Fruit fly (Drosophila melanogaster) whole organism, embryonic: ENCODE data around the gene CG14913.

Experiments
- Asciz ChIP-seq: fragments of 200-800 bp; sonication (Bioruptor generic); optimal IDR thresholded peaks from 2 replicates; lab custom pipeline; 2017; ENCODE audit warnings: missing biosample characterization, mild to moderate bottlenecking, missing genetic modification characterization, missing genetic modification reagents
- CG10267 ChIP-seq: fragments of 200-800 bp; sonication (Bioruptor generic); optimal IDR thresholded peaks from 2 replicates; lab custom pipeline; 2018; ENCODE audit warnings: missing biosample characterization, mild to moderate bottlenecking, missing genetic modification characterization, moderate library complexity
- CG10431 ChIP-seq: fragments of 200-800 bp; sonication (Bioruptor generic); optimal IDR thresholded peaks from 3 replicates; lab custom pipeline; 2018; ENCODE audit warnings: missing biosample characterization, mild to moderate bottlenecking, missing genetic modification characterization
- CG10979 ChIP-seq: fragments of 200-800 bp; sonication (Bioruptor generic); optimal IDR thresholded peaks from 2 replicates; lab custom pipeline; 2018; ENCODE audit warnings: missing biosample characterization, mild to moderate bottlenecking, missing genetic modification characterization, moderate library complexity
- CG12236 ChIP-seq: fragments of 200-800 bp; sonication (Bioruptor generic); optimal IDR thresholded peaks from 2 replicates; lab custom pipeline; 2016; ENCODE audit warnings: missing biosample characterization, missing genetic modification characterization
- CG12659 ChIP-seq: fragments of 200-800 bp; sonication (Bioruptor generic); optimal IDR thresholded peaks from 3 replicates; lab custom pipeline; 2017; ENCODE audit warnings: mild to moderate bottlenecking, missing biosample characterization, missing genetic modification reagents, missing genetic modification characterization
- CG13287 ChIP-seq: fragments of 200-800 bp; sonication (Bioruptor generic); IDR thresholded peaks from 2 replicates; pipeline ENCODE4 v1.3.6; 2022; ENCODE audit warnings: missing biosample characterization, missing genetic modification characterization; ENCODE audit not compliant: partially characterized antibody
- CG13775 ChIP-seq: fragments of 200-800 bp; sonication (Bioruptor generic); optimal IDR thresholded peaks from 3 replicates; lab custom pipeline; 2017; ENCODE audit warnings: missing biosample characterization, mild to moderate bottlenecking, missing genetic modification characterization
- CG14441 ChIP-seq: fragments of 200-800 bp; sonication (Bioruptor generic); IDR thresholded peaks from 2 replicates; pipeline ENCODE4 v1.3.6; 2022; ENCODE audit warnings: missing biosample characterization, missing genetic modification characterization
- CG14710 ChIP-seq: fragments of 200-800 bp; sonication (Bioruptor generic); optimal IDR thresholded peaks from 3 replicates; lab custom pipeline; 2019; ENCODE audit warnings: missing biosample characterization, mild to moderate bottlenecking, missing genetic modification characterization, moderate library complexity
- CG15696 ChIP-seq: fragments of 200-800 bp; sonication (Bioruptor generic); optimal IDR thresholded peaks from 2 replicates; lab custom pipeline; 2019; ENCODE audit warnings: missing biosample characterization, mild to moderate bottlenecking, missing genetic modification characterization, moderate library complexity
- CG1603 ChIP-seq: fragments of 200-800 bp; sonication (Bioruptor generic); optimal IDR thresholded peaks from 2 replicates; lab custom pipeline; 2019; ENCODE audit warnings: missing biosample characterization, mild to moderate bottlenecking, missing genetic modification characterization, moderate library complexity
- CG16815 ChIP-seq: fragments of 200-800 bp; sonication (Bioruptor generic); optimal IDR thresholded peaks from 3 replicates; lab custom pipeline; 2017; ENCODE audit warnings: missing biosample characterization, mild to moderate bottlenecking, missing genetic modification characterization
- CG17568 ChIP-seq: fragments of 200-800 bp; sonication (Bioruptor generic); optimal IDR thresholded peaks from 2 replicates; lab custom pipeline; 2018; ENCODE audit warnings: missing biosample characterization, mild to moderate bottlenecking, missing genetic modification characterization, moderate library complexity
- CG17802 ChIP-seq: fragments of 200-800 bp; sonication (Bioruptor generic); optimal IDR thresholded peaks from 2 replicates; lab custom pipeline; 2018; ENCODE audit warnings: missing biosample characterization, mild to moderate bottlenecking, missing genetic modification characterization, moderate library complexity
- CG31441 ChIP-seq: fragments of 200-800 bp; sonication (Bioruptor generic); IDR thresholded peaks from 2 replicates; pipeline ENCODE4 v1.3.6; 2022; ENCODE audit warnings: missing biosample characterization, missing genetic modification characterization
- CG3281 ChIP-seq: fragments of 200-800 bp; sonication (Bioruptor generic); optimal IDR thresholded peaks from 3 replicates; lab custom pipeline; 2017; ENCODE audit warnings: missing biosample characterization, mild to moderate bottlenecking, missing genetic modification characterization
- CG34422 ChIP-seq: fragments of 200-800 bp; sonication (Bioruptor generic); IDR thresholded peaks from 3 replicates; pipeline ENCODE4 v1.3.6; 2022; ENCODE audit warnings: missing biosample characterization, missing genetic modification characterization
- CG4282 ChIP-seq: fragments of 200-800 bp; sonication (Bioruptor generic); optimal IDR thresholded peaks from 2 replicates; lab custom pipeline; 2016; ENCODE audit warnings: missing biosample characterization, missing genetic modification characterization
- CG4328 ChIP-seq: fragments of 200-800 bp; sonication (Bioruptor generic); optimal IDR thresholded peaks from 3 replicates; lab custom pipeline; 2017; ENCODE audit warnings: missing biosample characterization, missing genetic modification reagents, missing genetic modification characterization
- CG43689 ChIP-seq: fragments of 200-800 bp; sonication (Bioruptor generic); IDR thresholded peaks from 2 replicates; pipeline ENCODE4 v1.3.6; 2022; ENCODE audit warnings: missing biosample characterization, missing genetic modification characterization
- CG4617 ChIP-seq: fragments of 200-800 bp; sonication (Bioruptor generic); optimal IDR thresholded peaks from 3 replicates; lab custom pipeline; 2016; ENCODE audit warnings: missing biosample characterization, missing genetic modification characterization, borderline replicate concordance
- CG7556 ChIP-seq: fragments of 200-800 bp; sonication (Bioruptor generic); optimal IDR thresholded peaks from 2 replicates; lab custom pipeline; 2017; ENCODE audit warnings: missing biosample characterization, mild to moderate bottlenecking, missing genetic modification characterization
- CG7786 ChIP-seq: fragments of 200-800 bp; sonication (Bioruptor generic); optimal IDR thresholded peaks from 2 replicates; lab custom pipeline; 2016; ENCODE audit warnings: missing biosample characterization, missing genetic modification characterization
- CG7928 ChIP-seq: fragments of 200-800 bp; sonication (Bioruptor generic); optimal IDR thresholded peaks from 2 replicates; lab custom pipeline; 2017; ENCODE audit warnings: missing biosample characterization, mild to moderate bottlenecking, missing genetic modification characterization
- CG8944 ChIP-seq: fragments of 200-800 bp; sonication (Bioruptor generic); optimal IDR thresholded peaks from 3 replicates; lab custom pipeline; 2016; ENCODE audit warnings: missing biosample characterization, missing genetic modification characterization
- CrebB ChIP-seq: fragments of 200-800 bp; sonication (Bioruptor generic); optimal IDR thresholded peaks from 3 replicates; lab custom pipeline; 2018; ENCODE audit warnings: missing biosample characterization, mild to moderate bottlenecking, missing genetic modification characterization
- Dbx ChIP-seq: fragments of 200-800 bp; sonication (Bioruptor generic); IDR thresholded peaks from 3 replicates; pipeline ENCODE4 v1.3.6; 2022; ENCODE audit warnings: missing biosample characterization, missing genetic modification characterization
- Dip3 ChIP-seq: fragments of 200-800 bp; sonication (Bioruptor generic); optimal IDR thresholded peaks from 3 replicates; lab custom pipeline; 2016; ENCODE audit warnings: missing biosample characterization, missing genetic modification characterization
- Ets97D ChIP-seq: fragments of 200-800 bp; sonication (Bioruptor generic); optimal IDR thresholded peaks from 3 replicates; lab custom pipeline; 2016; ENCODE audit warnings: missing biosample characterization, missing genetic modification characterization
- H2.0 ChIP-seq: fragments of 200-800 bp; sonication (Bioruptor generic); IDR thresholded peaks from 2 replicates; pipeline ENCODE4 v1.3.6; 2022; ENCODE audit warnings: missing biosample characterization, missing genetic modification characterization
- HLH4C ChIP-seq: fragments of 200-800 bp; sonication (Bioruptor generic); IDR thresholded peaks from 3 replicates; pipeline ENCODE4 v1.3.6; 2022; ENCODE audit warnings: missing biosample characterization, missing genetic modification characterization; ENCODE audit not compliant: partially characterized antibody
- HmgZ ChIP-seq: fragments of 200-800 bp; sonication (Bioruptor generic); optimal IDR thresholded peaks from 2 replicates; lab custom pipeline; 2018; ENCODE audit warnings: missing biosample characterization, mild to moderate bottlenecking, missing genetic modification characterization
- MTF-1 ChIP-seq: fragments of 200-800 bp; sonication (Bioruptor generic); optimal IDR thresholded peaks from 2 replicates; lab custom pipeline; 2018; ENCODE audit warnings: missing biosample characterization, mild to moderate bottlenecking, missing genetic modification characterization, borderline replicate concordance
- Nf-YA ChIP-seq: fragments of 200-800 bp; sonication (Bioruptor generic); IDR thresholded peaks from 2 replicates; pipeline ENCODE4 v1.3.6; 2022; ENCODE audit warnings: missing biosample characterization, missing genetic modification characterization
- Ravus ChIP-seq: fragments of 200-800 bp; sonication (Bioruptor generic); IDR thresholded peaks from 2 replicates; pipeline ENCODE4 v1.3.6; 2022; ENCODE audit warnings: missing biosample characterization, missing genetic modification characterization
- ac ChIP-seq: fragments of 200-800 bp; sonication (Bioruptor generic); optimal IDR thresholded peaks from 3 replicates; lab custom pipeline; 2017; ENCODE audit warnings: missing biosample characterization, mild to moderate bottlenecking, missing genetic modification characterization
- bigmax ChIP-seq: fragments of 200-800 bp; sonication (Bioruptor generic); optimal IDR thresholded peaks from 2 replicates; lab custom pipeline; 2018; ENCODE audit warnings: missing biosample characterization, mild to moderate bottlenecking, missing genetic modification characterization
- caup ChIP-seq: fragments of 200-800 bp; sonication (Bioruptor generic); optimal IDR thresholded peaks from 3 replicates; lab custom pipeline; 2017; ENCODE audit warnings: missing biosample characterization, mild to moderate bottlenecking, missing genetic modification characterization, moderate library complexity; ENCODE audit not compliant: severe bottlenecking
- chif ChIP-seq, 2 experiments: fragments of 200-800 bp; sonication (Bioruptor generic); optimal IDR thresholded peaks; 3 replicates each; lab custom pipeline; 2016; ENCODE audit warnings: missing biosample characterization in 2 of 2, missing genetic modification characterization in 2 of 2
- chinmo ChIP-seq: fragments of 200-800 bp; sonication (Bioruptor generic); IDR thresholded peaks from 4 replicates; pipeline ENCODE4 v1.3.6; 2022; ENCODE audit warnings: missing biosample characterization, missing genetic modification characterization; ENCODE audit not compliant: partially characterized antibody
- crol ChIP-seq: fragments of 200-800 bp; sonication (Bioruptor generic); IDR thresholded peaks from 2 replicates; pipeline ENCODE4 v1.3.6; 2022; ENCODE audit warnings: missing biosample characterization, missing genetic modification characterization
- dati ChIP-seq: fragments of 200-800 bp; sonication (Bioruptor generic); IDR thresholded peaks from 2 replicates; pipeline ENCODE4 v1.3.6; 2022; ENCODE audit warnings: missing biosample characterization, missing genetic modification characterization
- gce ChIP-seq: fragments of 200-800 bp; sonication (Bioruptor generic); IDR thresholded peaks from 3 replicates; pipeline ENCODE4 v1.3.6; 2022; ENCODE audit warnings: missing biosample characterization, missing genetic modification characterization
- jumu ChIP-seq: fragments of 200-800 bp; sonication (Bioruptor generic); optimal IDR thresholded peaks from 3 replicates; lab custom pipeline; 2016; ENCODE audit warnings: missing biosample characterization, missing genetic modification characterization
- phol ChIP-seq: fragments of 200-800 bp; sonication (Bioruptor generic); optimal IDR thresholded peaks from 3 replicates; lab custom pipeline; 2018; ENCODE audit warnings: missing biosample characterization, mild to moderate bottlenecking, missing genetic modification characterization, moderate library complexity
- vfl ChIP-seq: fragments of 200-800 bp; sonication (Bioruptor generic); optimal IDR thresholded peaks from 2 replicates; lab custom pipeline; 2016; ENCODE audit warnings: missing biosample characterization, missing genetic modification characterization
- zen ChIP-seq: fragments of 200-800 bp; sonication (Bioruptor generic); optimal IDR thresholded peaks from 3 replicates; lab custom pipeline; 2018; ENCODE audit warnings: missing biosample characterization, mild to moderate bottlenecking, missing genetic modification characterization, moderate library complexity

CG14913 gene

dm6 chr2L:11003925-11004673 lies 12.7 kb upstream of the CG14913 start, which contains the start of gene RpL9 (continued):
- peak; percentile 49 for TF ChIP-seq CG10979 (tag; lab: Kevin White, UChicago)
- TF ChIP-seq chinmo (GFP tag; lab: Robert Waterston, UW) = no peak
- TF ChIP-seq CG13287 (GFP tag; lab: Robert Waterston, UW) = no peak; the same call in 1 of the 2 replicates
- no peak; the same call in 1 of the 2 replicates for TF ChIP-seq CG14441 (GFP tag; lab: Robert Waterston, UW)
- TF ChIP-seq ac (GFP tag; lab: Kevin White, UChicago) = peak; percentile 70
- TF ChIP-seq CG1603 (tag; lab: Kevin White, UChicago) = peak; percentile 75
- peak; percentile 83 for TF ChIP-seq CG12659
- peak; percentile 81; the same call in 2 of the 3 replicates for TF ChIP-seq gce
- peak; percentile 30 for TF ChIP-seq HmgZ (tag; lab: Kevin White, UChicago)
- no peak for TF ChIP-seq CG15696
- no peak for TF ChIP-seq CG16815 (GFP tag; lab: Kevin White, UChicago)
- peak; percentile 48 for TF ChIP-seq CG17802
- TF ChIP-seq CG3281 (GFP tag; lab: Kevin White, UChicago) = peak; percentile 88
- TF ChIP-seq Ravus (GFP tag; lab: Robert Waterston, UW) = no peak
- peak; percentile 84 for TF ChIP-seq CrebB (tag; lab: Kevin White, UChicago)
- peak; percentile 45 for TF ChIP-seq Dip3 (GFP tag; lab: Kevin White, UChicago)
- peak; percentile 93 for TF ChIP-seq CG17568 (GFP tag; lab: Kevin White, UChicago)
- peak; percentile 82 for TF ChIP-seq CG10431 (GFP tag; lab: Kevin White, UChicago)
- peak; percentile 92 for TF ChIP-seq MTF-1 (GFP tag; lab: Kevin White, UChicago)
- TF ChIP-seq jumu = no peak
- peak in 1 of 2 experiments; percentile 28 for TF ChIP-seq chif (GFP tag; optimal IDR thresholded peaks at IDR 0.05; lab: Kevin White, UChicago)
- no peak for TF ChIP-seq CG7556 (GFP tag; lab: Kevin White, UChicago)
- TF ChIP-seq CG4282 = no peak
- peak; percentile 68 for TF ChIP-seq bigmax (GFP tag; lab: Kevin White, UChicago)
- TF ChIP-seq CG43689 = no peak
- TF ChIP-seq CG34422 (GFP tag; lab: Robert Waterston, UW) = peak; percentile 83
- peak; percentile 18 for TF ChIP-seq CG8944 (GFP tag; lab: Kevin White, UChicago)
- TF ChIP-seq Nf-YA = peak; percentile 49; the same call in 1 of the 2 replicates
- TF ChIP-seq CG7786 (GFP tag; lab: Kevin White, UChicago) = no peak
- TF ChIP-seq vfl (GFP tag; lab: Kevin White, UChicago) = peak; percentile 5
- peak; percentile 15 for TF ChIP-seq CG7928 (GFP tag; lab: Kevin White, UChicago)
- TF ChIP-seq CG14710 (tag; lab: Kevin White, UChicago) = peak; percentile 56
- no peak for TF ChIP-seq crol (GFP tag; lab: Robert Waterston, UW)
- peak; percentile 61 for TF ChIP-seq phol (tag; lab: Kevin White, UChicago)
- peak; percentile 78 for TF ChIP-seq CG13775 (GFP tag; lab: Kevin White, UChicago)
- TF ChIP-seq Asciz (GFP tag; lab: Kevin White, UChicago) = peak; percentile 78
- TF ChIP-seq zen (tag; lab: Kevin White, UChicago) = peak; percentile 12
- TF ChIP-seq HLH4C (GFP tag; lab: Robert Waterston, UW) = no peak
- no peak; the same call in 2 of the 3 replicates for TF ChIP-seq Dbx (GFP tag; lab: Robert Waterston, UW)
- peak; percentile 72 for TF ChIP-seq CG10267 (tag; lab: Kevin White, UChicago)
- peak; percentile 88 for TF ChIP-seq caup
- TF ChIP-seq Ets97D (GFP tag; lab: Kevin White, UChicago) = peak; percentile 98
- no peak; the same call in none of the 2 replicates for TF ChIP-seq CG31441 (GFP tag; lab: Robert Waterston, UW)
- peak; percentile 37 for TF ChIP-seq CG12236
- peak; percentile 83 for TF ChIP-seq CG4328 (GFP tag; lab: Kevin White, UChicago)
- TF ChIP-seq H2.0 = peak; percentile 34
- TF ChIP-seq dati (GFP tag; lab: Robert Waterston, UW) = 0 out of 2 replicates have a peak, but pooled peaks have one; percentile 35
- TF ChIP-seq CG4617 = peak; percentile 30
